Worm (Caenorhabditis elegans) whole organism, L3 larva: ENCODE data around the gene lys-2.
A peak's percentile ranks its signal among the peaks of the same experiment; 100 is the strongest.

Source experiments
- R02D3.7 ChIP-seq: fragments of 150-350 bp; optimal IDR thresholded peaks from 2 replicates; lab custom pipeline; 2014; ENCODE audit warnings: missing biosample characterization, missing genetic modification characterization
- ZK546.5 ChIP-seq: sonication (generic microtip); optimal IDR thresholded peaks from 2 replicates; lab custom pipeline; 2017; ENCODE audit warnings: missing biosample characterization, missing genetic modification characterization
- aly-2 ChIP-seq: fragments of 150-350 bp; optimal IDR thresholded peaks from 2 replicates; lab custom pipeline; 2014; ENCODE audit warnings: missing biosample characterization, missing genetic modification characterization
- ama-1 ChIP-seq: fragments of 150-350 bp; optimal IDR thresholded peaks from 2 replicates; lab custom pipeline; 2018
- ceh-16 ChIP-seq: sonication (generic microtip); optimal IDR thresholded peaks from 2 replicates; lab custom pipeline; 2017; ENCODE audit warnings: missing biosample characterization, missing genetic modification characterization
- ceh-28 ChIP-seq: fragments of 150-350 bp; optimal IDR thresholded peaks from 2 replicates; lab custom pipeline; 2014; ENCODE audit warnings: missing biosample characterization, missing genetic modification reagents, missing genetic modification characterization
- daf-12 ChIP-seq: fragments of 150-350 bp; optimal IDR thresholded peaks from 2 replicates; lab custom pipeline; 2014; ENCODE audit warnings: missing biosample characterization, missing genetic modification reagents, missing genetic modification characterization
- egl-27 ChIP-seq: sonication (generic microtip); optimal IDR thresholded peaks from 4 replicates; lab custom pipeline; 2017; ENCODE audit warnings: missing biosample characterization, missing genetic modification reagents, missing genetic modification characterization
- elt-1 ChIP-seq: fragments of 150-350 bp; optimal IDR thresholded peaks from 2 replicates; lab custom pipeline; 2014; ENCODE audit warnings: missing biosample characterization, missing genetic modification characterization
- elt-2 ChIP-seq: sonication (generic microtip); optimal IDR thresholded peaks from 2 replicates; lab custom pipeline; 2016; ENCODE audit warnings: missing genetic modification reagents, mild to moderate bottlenecking, missing genetic modification characterization, missing compliant biosample characterization
- eor-1 ChIP-seq, 2 experiments: fragments of 150-350 bp; optimal IDR thresholded peaks; 2 replicates each; lab custom pipeline; 2014 to 2018; ENCODE audit warnings: missing biosample characterization in 2 of 2, missing genetic modification characterization in 2 of 2
- fkh-2 ChIP-seq: fragments of 150-350 bp; optimal IDR thresholded peaks from 2 replicates; lab custom pipeline; 2014; ENCODE audit warnings: missing biosample characterization, missing genetic modification reagents, missing genetic modification characterization
- hmg-11 ChIP-seq: sonication (generic microtip); optimal IDR thresholded peaks from 2 replicates; lab custom pipeline; 2016; ENCODE audit warnings: missing genetic modification characterization, missing compliant biosample characterization
- jun-1 ChIP-seq: fragments of 150-350 bp; optimal IDR thresholded peaks from 2 replicates; lab custom pipeline; 2014; ENCODE audit warnings: missing biosample characterization, missing genetic modification reagents, missing genetic modification characterization
- lin-15B ChIP-seq: fragments of 150-350 bp; optimal IDR thresholded peaks from 2 replicates; lab custom pipeline; 2014; ENCODE audit warnings: missing biosample characterization, missing genetic modification characterization
- lin-39 ChIP-seq: fragments of 150-350 bp; optimal IDR thresholded peaks from 2 replicates; lab custom pipeline; 2018; ENCODE audit warnings: missing biosample characterization, missing genetic modification reagents, missing genetic modification characterization
- mml-1 ChIP-seq: fragments of 150-350 bp; sonication (generic microtip); optimal IDR thresholded peaks from 3 replicates; lab custom pipeline; 2014; ENCODE audit warnings: missing biosample characterization, missing genetic modification characterization
- nfya-1 ChIP-seq: sonication (generic microtip); optimal IDR thresholded peaks from 2 replicates; lab custom pipeline; 2017; ENCODE audit warnings: missing genetic modification characterization, mild to moderate bottlenecking, missing compliant biosample characterization, antibody characterized with exemption, moderate library complexity; ENCODE audit not compliant: insufficient read depth
- nhr-11 ChIP-seq: fragments of 150-350 bp; optimal IDR thresholded peaks from 2 replicates; lab custom pipeline; 2014; ENCODE audit warnings: missing biosample characterization, missing genetic modification characterization
- nhr-12 ChIP-seq: fragments of 150-350 bp; optimal IDR thresholded peaks from 2 replicates; lab custom pipeline; 2014; ENCODE audit warnings: missing biosample characterization, missing genetic modification characterization
- nhr-23 ChIP-seq: fragments of 150-350 bp; optimal IDR thresholded peaks from 2 replicates; lab custom pipeline; 2014; ENCODE audit warnings: missing biosample characterization, missing genetic modification reagents, missing genetic modification characterization
- nhr-237 ChIP-seq: fragments of 150-350 bp; optimal IDR thresholded peaks from 2 replicates; lab custom pipeline; 2014; ENCODE audit warnings: missing biosample characterization, missing genetic modification characterization
- nhr-25 ChIP-seq: sonication (generic microtip); optimal IDR thresholded peaks from 2 replicates; lab custom pipeline; 2017; ENCODE audit warnings: missing biosample characterization, missing genetic modification characterization
- nhr-28 ChIP-seq: fragments of 150-350 bp; optimal IDR thresholded peaks from 2 replicates; lab custom pipeline; 2014; ENCODE audit warnings: missing biosample characterization, missing genetic modification characterization
- nhr-43 ChIP-seq: sonication (generic microtip); optimal IDR thresholded peaks from 2 replicates; lab custom pipeline; 2016; ENCODE audit warnings: mild to moderate bottlenecking, missing genetic modification characterization, missing compliant biosample characterization; ENCODE audit not compliant: poor library complexity, severe bottlenecking
- nhr-67 ChIP-seq: fragments of 150-350 bp; optimal IDR thresholded peaks from 2 replicates; lab custom pipeline; 2014; ENCODE audit warnings: missing biosample characterization, missing genetic modification characterization
- nhr-77 ChIP-seq: fragments of 150-350 bp; optimal IDR thresholded peaks from 2 replicates; lab custom pipeline; 2014; ENCODE audit warnings: missing biosample characterization, missing genetic modification characterization
- pha-4 ChIP-seq: fragments of 150-350 bp; optimal IDR thresholded peaks from 2 replicates; lab custom pipeline; 2014; ENCODE audit warnings: missing biosample characterization, missing genetic modification reagents, missing genetic modification characterization
- pqm-1 ChIP-seq: fragments of 150-350 bp; optimal IDR thresholded peaks from 2 replicates; lab custom pipeline; 2017; ENCODE audit warnings: missing biosample characterization, missing genetic modification characterization, inconsistent platforms
- sea-2 ChIP-seq: fragments of 150-350 bp; sonication (generic microtip); optimal IDR thresholded peaks from 4 replicates; lab custom pipeline; 2014; ENCODE audit warnings: missing biosample characterization, missing genetic modification reagents, missing genetic modification characterization
- skn-1 ChIP-seq: fragments of 150-350 bp; optimal IDR thresholded peaks from 2 replicates; lab custom pipeline; 2014; ENCODE audit warnings: missing biosample characterization, missing genetic modification characterization
- snpc-4 ChIP-seq: fragments of 150-350 bp; optimal IDR thresholded peaks from 2 replicates; lab custom pipeline; 2014; ENCODE audit warnings: missing biosample characterization, missing genetic modification characterization
- tbx-2 ChIP-seq: sonication (generic microtip); optimal IDR thresholded peaks from 2 replicates; lab custom pipeline; 2016; ENCODE audit warnings: mild to moderate bottlenecking, missing genetic modification characterization, missing compliant biosample characterization
- unc-39 ChIP-seq: sonication (generic microtip); optimal IDR thresholded peaks from 4 replicates; lab custom pipeline; 2017; ENCODE audit warnings: missing biosample characterization, missing genetic modification characterization
- unc-62 ChIP-seq: fragments of 150-350 bp; sonication (generic microtip); optimal IDR thresholded peaks from 4 replicates; lab custom pipeline; 2014; ENCODE audit warnings: missing biosample characterization, missing genetic modification reagents, missing genetic modification characterization
- zag-1 ChIP-seq: fragments of 150-350 bp; optimal IDR thresholded peaks from 2 replicates; lab custom pipeline; 2014; ENCODE audit warnings: missing biosample characterization, missing genetic modification characterization
- ztf-11 ChIP-seq: fragments of 150-350 bp; optimal IDR thresholded peaks from 2 replicates; lab custom pipeline; 2014; ENCODE audit warnings: missing biosample characterization, missing genetic modification characterization
- ztf-4 ChIP-seq: fragments of 150-350 bp; optimal IDR thresholded peaks from 2 replicates; lab custom pipeline; 2014; ENCODE audit warnings: missing biosample characterization, missing genetic modification characterization

Gene lys-2

DNA sequence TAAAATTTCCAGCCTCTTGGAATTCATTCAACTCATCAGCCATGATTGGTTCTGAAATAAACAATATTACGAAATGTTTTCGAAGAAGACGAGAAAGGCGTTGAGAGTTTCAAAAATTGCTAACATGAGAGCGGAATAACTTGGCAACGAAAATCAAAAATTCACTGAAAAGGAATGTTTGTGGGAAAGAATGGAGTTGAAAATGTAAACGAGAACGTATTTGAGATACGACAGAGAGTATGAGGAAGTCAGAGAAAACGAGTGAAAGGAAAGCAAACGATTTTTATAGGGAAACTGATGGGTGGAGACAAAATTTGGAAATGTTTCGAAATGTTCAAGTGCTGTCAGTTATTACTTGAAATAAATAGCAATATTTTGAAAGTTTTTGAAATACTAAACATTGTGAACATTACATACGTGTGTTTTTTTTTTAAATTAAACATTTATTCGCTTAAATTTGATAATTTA is 26.2 kb downstream of the lys-2 start, which contains the start of gene rop-1:
TSS of gene rop-1 (minus strand) at position 51 of the 468 bp plus-strand sequence.
- peak; percentile 32 for TF ChIP-seq pqm-1
- peak; percentile 7 for TF ChIP-seq nfya-1 (tag; lab: Kevin White, UChicago)
- peak; percentile 13 for TF ChIP-seq elt-2 (tag; lab: Kevin White, UChicago)
- TF ChIP-seq pha-4, result peak; percentile 62
- no peak for TF ChIP-seq nhr-67 (tag; lab: Kevin White, UChicago)
- no peak for TF ChIP-seq jun-1

DNA sequence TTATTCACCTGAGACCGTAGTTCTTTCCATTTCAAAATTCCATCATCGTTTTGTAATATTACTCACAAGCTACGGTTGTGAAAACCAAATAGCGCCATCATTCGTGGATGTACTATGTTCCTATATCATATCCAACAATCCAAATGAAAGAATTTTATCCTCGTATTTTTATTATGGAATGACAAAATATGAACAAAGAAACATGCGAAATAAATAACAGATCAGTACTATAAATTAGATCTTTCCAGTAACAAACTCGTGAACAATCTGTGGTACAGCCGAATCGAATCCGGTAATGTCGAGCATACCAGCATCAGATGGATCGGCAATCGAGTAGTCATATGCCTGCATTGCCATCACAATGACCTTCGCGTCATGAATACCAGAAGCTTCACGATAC is 28.6 kb downstream of the lys-2 start:
- TF ChIP-seq ama-1 (lab: Kevin White, UChicago) (peak; percentile 53), nhr-12 (tag; lab: Kevin White, UChicago) (no peak)

ce11 chrV:10249515-10249914 is 31.8 kb downstream of the lys-2 start:
- TF ChIP-seq fkh-2 (tag; lab: Kevin White, UChicago), result no peak
- TF ChIP-seq daf-12 (tag; lab: Kevin White, UChicago), result no peak
- TF ChIP-seq elt-1, result no peak
- TF ChIP-seq lin-39 (tag; lab: Kevin White, UChicago), result no peak
- TF ChIP-seq nhr-25 (tag; lab: Kevin White, UChicago), result no peak
- no peak for TF ChIP-seq skn-1
- TF ChIP-seq R02D3.7, result no peak
- TF ChIP-seq nhr-28 (tag; lab: Kevin White, UChicago), result no peak

DNA sequence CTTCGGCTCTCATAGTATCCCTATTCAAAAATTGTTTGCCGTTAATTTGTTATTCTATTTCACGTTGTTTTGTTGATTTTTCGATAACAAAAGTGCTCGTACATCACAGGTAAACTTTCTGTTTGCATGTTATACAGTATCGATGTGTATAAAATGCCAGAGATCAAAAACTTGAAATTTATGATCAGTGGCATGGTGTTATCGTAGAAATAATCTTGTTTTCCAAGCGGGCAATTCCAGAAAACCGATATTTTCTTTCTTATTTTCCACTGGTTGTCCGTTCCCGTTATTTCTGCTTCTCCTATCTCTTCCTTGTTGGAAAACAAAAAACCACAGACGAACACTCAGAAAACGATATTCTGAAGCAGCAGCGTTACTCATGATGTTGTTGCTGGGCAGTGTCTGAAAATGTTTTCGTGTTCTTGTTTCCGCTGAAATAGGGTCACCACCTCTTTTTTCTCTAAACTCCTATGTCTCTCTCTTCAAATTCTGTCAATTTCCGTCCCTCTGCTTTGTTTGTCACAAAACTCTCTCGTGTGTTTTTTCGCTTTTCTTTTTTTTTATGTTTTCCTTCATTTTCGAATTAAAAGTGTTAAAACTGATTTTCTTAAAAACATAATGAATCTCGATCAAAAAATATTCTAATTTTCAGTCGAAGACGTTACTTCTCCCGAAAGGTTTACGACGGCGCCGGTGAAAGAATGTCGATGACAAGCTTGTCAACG is 32.9 kb downstream of the lys-2 start, which contains the start of gene akt-1:
TSS of gene akt-1 (plus strand) at position 651 of the 725 bp plus-strand sequence.
- TF ChIP-seq elt-2 (tag; lab: Kevin White, UChicago) (peak; percentile 17), pha-4 (peak; percentile 1), pqm-1 (peak; percentile 77), zag-1 (tag; lab: Kevin White, UChicago) (no peak), hmg-11 (peak; percentile 4)
- TF ChIP-seq, all 47 proteins: peak for 4

- TF ChIP-seq jun-1 (no peak), ztf-11 (tag; lab: Kevin White, UChicago) (no peak), eor-1 (tag; optimal IDR thresholded peaks at IDR 0.05; lab: Kevin White, UChicago) (no peak), mml-1 (tag; lab: Kevin White, UChicago) (no peak), ama-1 (lab: Kevin White, UChicago) (peak; percentile 75), nhr-23 (tag; lab: Kevin White, UChicago) (no peak), nhr-28 (tag; lab: Kevin White, UChicago) (no peak)
- TF ChIP-seq, all 47 proteins: peak for 1
Observed at ce11 chrV:10247673-10248239, 33.5 kb downstream of the lys-2 start.

DNA sequence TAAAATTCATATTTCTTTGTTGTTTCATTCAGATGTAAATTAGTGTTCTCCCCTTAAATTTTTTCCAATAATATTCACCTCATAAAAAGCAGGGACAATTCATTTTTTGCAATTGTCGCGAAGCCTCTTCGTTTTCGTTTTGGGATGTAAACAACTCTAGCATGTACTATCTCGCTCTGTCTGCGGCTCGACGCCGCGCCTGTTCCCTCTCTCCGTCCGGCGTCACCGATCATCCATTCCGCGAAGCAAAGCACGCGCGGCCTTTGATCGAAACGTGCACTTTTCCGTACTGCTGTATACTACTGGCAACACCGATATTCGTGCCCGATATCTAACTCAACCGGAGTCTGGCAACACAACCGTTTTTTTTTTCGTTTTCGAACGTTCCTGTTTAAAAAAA is 34.3 kb downstream of the lys-2 start:
- TF ChIP-seq elt-2 (tag; lab: Kevin White, UChicago) (peak; percentile 19), lin-15B (tag; lab: Kevin White, UChicago) (no peak), ceh-16 (tag; lab: Kevin White, UChicago) (no peak), hmg-11 (peak; percentile 38), nhr-43 (no peak), nhr-67 (tag; lab: Kevin White, UChicago) (no peak), pha-4 (peak; percentile 67), daf-12 (tag; lab: Kevin White, UChicago) (no peak), lin-39 (tag; lab: Kevin White, UChicago) (peak; percentile 13), sea-2 (GFP tag; lab: Kevin White, UChicago) (no peak), tbx-2 (no peak), mml-1 (tag; lab: Kevin White, UChicago) (no peak), R02D3.7 (no peak), egl-27 (tag; lab: Kevin White, UChicago) (no peak), nhr-77 (tag; lab: Kevin White, UChicago) (no peak), ZK546.5 (tag; lab: Kevin White, UChicago) (no peak), nhr-12 (tag; lab: Kevin White, UChicago) (no peak), ceh-28 (tag; lab: Kevin White, UChicago) (no peak), eor-1 (tag; optimal IDR thresholded peaks at IDR 0.05; lab: Kevin White, UChicago) (no peak), nhr-28 (tag; lab: Kevin White, UChicago) (no peak), nfya-1 (tag; lab: Kevin White, UChicago) (peak; percentile 41), nhr-11 (tag; lab: Kevin White, UChicago) (no peak), aly-2 (tag; lab: Kevin White, UChicago) (no peak), snpc-4 (tag; lab: Kevin White, UChicago) (peak; percentile 10), nhr-237 (tag; lab: Kevin White, UChicago) (no peak), unc-39 (tag; lab: Kevin White, UChicago) (no peak), ama-1 (lab: Kevin White, UChicago) (no peak), ztf-4 (tag; lab: Kevin White, UChicago) (no peak), zag-1 (tag; lab: Kevin White, UChicago) (no peak), unc-62 (GFP tag; lab: Kevin White, UChicago) (no peak)
